Worm (Caenorhabditis elegans): ENCODE measurements around the gene rev-1.

Gene rev-1

DNA sequence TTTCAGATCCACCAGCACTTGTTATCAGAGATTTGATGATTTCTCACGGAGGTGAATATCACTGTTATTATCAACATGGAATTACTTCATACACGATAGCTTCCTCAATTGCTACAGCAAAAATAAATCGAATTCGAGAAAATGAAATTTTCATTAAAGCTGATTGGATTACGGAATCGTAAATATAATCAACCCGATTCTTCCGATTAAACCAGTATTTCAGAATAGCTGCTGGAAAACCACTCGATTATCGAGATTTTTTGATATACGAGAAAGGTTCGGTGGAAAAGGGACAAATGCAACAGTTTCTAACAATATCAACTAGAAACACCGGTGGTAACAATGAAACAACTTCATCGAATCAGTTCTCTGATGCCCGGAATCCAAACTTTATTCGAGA lies 1.6 kb downstream of the rev-1 start:
- TF ChIP-seq dpl-1 (GFP tag; optimal IDR thresholded peaks at IDR 0.05) (no peak), sptf-2 (GFP tag; optimal IDR thresholded peaks at IDR 0.05) (no peak), lsy-27 (tag; optimal IDR thresholded peaks at IDR 0.05; ENCODE audit: borderline replicate concordance, insufficient read depth) (no peak), C06A6.2 (GFP tag; conservative IDR thresholded peaks at IDR 0.05) (no peak), zim-3 (tag; optimal IDR thresholded peaks at IDR 0.05) (no peak), snpc-3.4 (tag; optimal IDR thresholded peaks at IDR 0.05) (no peak), K11D2.4 (GFP tag; IDR thresholded peaks at IDR 0.05) (no peak)

DNA sequence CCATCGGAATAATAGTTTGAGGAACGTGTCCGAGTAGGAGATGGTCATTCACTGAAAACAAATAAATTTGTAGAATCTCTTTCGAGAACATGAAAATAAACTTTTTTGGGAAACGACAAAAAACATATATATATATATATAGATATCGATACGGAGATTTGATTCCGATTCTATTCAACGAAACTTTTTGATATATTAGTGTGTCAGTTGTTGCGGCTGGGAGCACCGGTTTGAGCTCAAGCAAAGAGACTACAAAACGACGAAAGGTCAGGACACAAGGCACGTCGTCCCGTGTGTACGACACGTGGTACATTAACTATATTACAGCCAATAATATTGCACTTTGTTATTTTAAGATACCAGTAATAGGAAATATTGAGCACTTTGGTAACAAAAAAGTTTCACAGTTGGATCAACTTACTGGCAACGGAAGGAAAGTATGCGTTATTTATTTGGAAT lies 7.1 kb downstream of the rev-1 start, which contains the start of gene best-23:
Gene best-23, minus strand, starts transcription at position 51 of the 459 bp plus-strand sequence.
- TF ChIP-seq aptf-2 (GFP tag; conservative IDR thresholded peaks at IDR 0.05) (no peak), F52B5.7 (tag; optimal IDR thresholded peaks at IDR 0.05) (no peak), gei-17 (GFP tag; optimal IDR thresholded peaks at IDR 0.05) (no peak), lir-1 (GFP tag; conservative IDR thresholded peaks at IDR 0.05) (no peak)

DNA sequence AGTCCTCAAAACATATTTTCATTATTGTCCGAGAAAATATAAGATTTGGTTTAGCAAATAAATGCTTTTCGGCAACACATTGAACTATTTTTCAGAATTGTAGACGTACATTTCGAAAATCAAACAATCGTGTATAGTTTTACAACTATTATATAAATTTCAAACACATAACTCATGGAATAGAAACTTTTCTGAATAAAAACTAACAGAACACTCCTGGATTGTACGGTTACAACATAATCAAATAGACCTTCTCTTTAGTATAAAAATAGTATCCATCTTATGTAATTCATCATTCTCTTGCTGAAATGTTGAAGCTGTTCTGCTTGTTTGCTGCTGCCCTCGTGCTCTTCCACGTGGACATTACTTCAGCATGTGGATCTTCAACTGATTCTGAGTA lies 10.6 kb downstream of the rev-1 start, which contains the start of gene ZK675.4:
Gene ZK675.4, plus strand, starts transcription at position 301 of the 400 bp plus-strand sequence.
- TF ChIP-seq F55B11.4 (tag; optimal IDR thresholded peaks at IDR 0.05; ENCODE audit: borderline replicate concordance, insufficient read depth) (no peak), ztf-25 (GFP tag; IDR thresholded peaks at IDR 0.05) (no peak), hlh-26 (GFP tag; conservative IDR thresholded peaks at IDR 0.05) (no peak), zfh-2 (GFP tag; conservative IDR thresholded peaks at IDR 0.05) (no peak), F57A8.1 (GFP tag; optimal IDR thresholded peaks at IDR 0.05) (no peak), ceh-79 (tag; optimal IDR thresholded peaks at IDR 0.05) (no peak), ets-4 (GFP tag; optimal IDR thresholded peaks at IDR 0.05) (no peak), ztf-3 (GFP tag; optimal IDR thresholded peaks at IDR 0.05) (no peak), nhr-80 (tag; optimal IDR thresholded peaks at IDR 0.05) (no peak), let-526 (GFP tag; IDR thresholded peaks at IDR 0.05) (no peak), him-1 (tag; optimal IDR thresholded peaks at IDR 0.05) (no peak), ceh-58 (GFP tag; IDR thresholded peaks at IDR 0.05) (no peak), K11D2.4 (GFP tag; IDR thresholded peaks at IDR 0.05) (no peak), snpc-4 (GFP tag; optimal IDR thresholded peaks at IDR 0.05) (no peak), snpc-4 (tag; optimal IDR thresholded peaks at IDR 0.05) (no peak), dox-1 (GFP tag; IDR thresholded peaks at IDR 0.05) (no peak), hsf-1 (GFP tag; IDR thresholded peaks at IDR 0.05) (no peak), aptf-3 (GFP tag; IDR thresholded peaks at IDR 0.05) (no peak)

DNA sequence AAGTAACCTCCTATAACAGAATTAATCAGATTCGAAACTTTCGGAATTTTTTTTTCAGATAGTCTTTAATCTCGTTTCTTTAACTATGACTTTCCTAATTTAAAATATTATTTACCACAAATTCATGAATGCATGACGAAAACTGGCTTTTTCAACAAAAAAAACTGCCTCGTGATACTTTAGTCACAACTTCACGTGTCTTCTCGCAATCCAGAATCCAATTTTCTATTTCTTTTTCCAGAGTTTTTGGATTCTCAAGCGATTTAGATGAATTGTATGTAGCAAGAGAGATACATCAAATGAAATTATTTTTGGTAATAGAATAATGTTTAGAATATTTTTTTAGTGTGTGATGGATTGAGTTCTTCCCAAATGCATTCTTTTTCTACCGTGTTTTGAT lies 19.8 kb downstream of the rev-1 start:
- TF ChIP-seq nhr-120 (GFP tag; IDR thresholded peaks at IDR 0.05) (no peak), ceh-40 (GFP tag; IDR thresholded peaks at IDR 0.05) (no peak), Y56A3A.18 (GFP tag; IDR thresholded peaks at IDR 0.05) (no peak), snpc-1.3 (tag; optimal IDR thresholded peaks at IDR 0.05; ENCODE audit: insufficient read depth) (no peak), F23B12.7 (tag; optimal IDR thresholded peaks at IDR 0.05; ENCODE audit: insufficient read depth) (no peak), ceh-79 (tag; optimal IDR thresholded peaks at IDR 0.05) (no peak), bed-1 (GFP tag; IDR thresholded peaks at IDR 0.05) (no peak)
